Fruit fly (Drosophila melanogaster): ENCODE data around the gene CG15369.

dm6 chrX:9251212-9251877, 34.7 kb downstream of the CG15369 start:
- TF ChIP-seq tj (GFP tag; optimal IDR thresholded peaks at IDR 0.05): peak; percentile 30
- TF ChIP-seq CG11617 (GFP tag; optimal IDR thresholded peaks at IDR 0.05): peak; percentile 37
- no peak for TF ChIP-seq toe (GFP tag; optimal IDR thresholded peaks at IDR 0.05)
- TF ChIP-seq Clk (GFP tag; optimal IDR thresholded peaks at IDR 0.05): no peak
- TF ChIP-seq CG7101 (tag; optimal IDR thresholded peaks at IDR 0.05): peak; percentile 32
- no peak for TF ChIP-seq cic (GFP tag; optimal IDR thresholded peaks at IDR 0.05)
- TF ChIP-seq CG14711 (tag; optimal IDR thresholded peaks at IDR 0.05): peak; percentile 22
- no peak for TF ChIP-seq cnc (optimal IDR thresholded peaks at IDR 0.05)
